Fruit fly (Drosophila melanogaster) whole organism, prepupa: ENCODE measurements around the gene CG15719.

ENCODE experiments used
- CG10631 ChIP-seq: fragments of 200-800 bp; sonication (Bioruptor generic); optimal IDR thresholded peaks from 2 replicates; lab custom pipeline; 2016; ENCODE audit warnings: missing biosample characterization, missing genetic modification characterization
- CG11294 ChIP-seq: fragments of 200-800 bp; sonication (Bioruptor generic); IDR thresholded peaks from 2 replicates; pipeline ENCODE4 v1.3.6; 2022; ENCODE audit warnings: missing biosample characterization, missing genetic modification characterization
- CG1621 ChIP-seq: fragments of 200-800 bp; sonication (Bioruptor generic); optimal IDR thresholded peaks from 3 replicates; lab custom pipeline; 2018; ENCODE audit warnings: missing biosample characterization, mild to moderate bottlenecking, missing genetic modification characterization
- CG16779 ChIP-seq: fragments of 200-800 bp; sonication (Bioruptor generic); optimal IDR thresholded peaks from 3 replicates; lab custom pipeline; 2017; ENCODE audit warnings: missing biosample characterization, mild to moderate bottlenecking, missing genetic modification characterization
- CG4318 ChIP-seq: fragments of 200-800 bp; sonication (Bioruptor generic); optimal IDR thresholded peaks from 3 replicates; lab custom pipeline; 2017; ENCODE audit warnings: missing biosample characterization, mild to moderate bottlenecking, missing genetic modification characterization
- CG7368 ChIP-seq: fragments of 200-800 bp; sonication (Bioruptor generic); optimal IDR thresholded peaks from 3 replicates; lab custom pipeline; 2016; ENCODE audit warnings: missing biosample characterization, missing genetic modification characterization
- CG9139 ChIP-seq: fragments of 200-800 bp; sonication (Bioruptor generic); optimal IDR thresholded peaks from 3 replicates; lab custom pipeline; 2017; ENCODE audit warnings: missing biosample characterization, mild to moderate bottlenecking, missing genetic modification characterization
- OdsH ChIP-seq: fragments of 200-800 bp; sonication (Bioruptor generic); optimal IDR thresholded peaks from 3 replicates; lab custom pipeline; 2016; ENCODE audit warnings: missing biosample characterization, missing genetic modification characterization
- Sox15 ChIP-seq: fragments of 200-800 bp; sonication (Bioruptor generic); optimal IDR thresholded peaks from 3 replicates; lab custom pipeline; 2016; ENCODE audit warnings: missing biosample characterization, missing genetic modification characterization
- cyc ChIP-seq: fragments of 200-800 bp; sonication (Bioruptor generic); optimal IDR thresholded peaks from 3 replicates; lab custom pipeline; 2016; ENCODE audit warnings: missing biosample characterization, missing genetic modification characterization

- TF ChIP-seq OdsH = no peak
- TF ChIP-seq cyc (GFP tag; lab: Kevin White, UChicago) = no peak
- TF ChIP-seq Sox15 (GFP tag; lab: Kevin White, UChicago) = no peak
- TF ChIP-seq CG16779 (tag; lab: Kevin White, UChicago) = no peak
- no peak for TF ChIP-seq CG7368
- TF ChIP-seq CG10631 (GFP tag; lab: Kevin White, UChicago) = no peak
- no peak for TF ChIP-seq CG4318 (GFP tag; lab: Kevin White, UChicago)
- TF ChIP-seq CG9139 = no peak
- no peak for TF ChIP-seq CG11294
- TF ChIP-seq CG1621 (tag; lab: Kevin White, UChicago) = no peak
Measured at dm6 chrX:12988025-12988801, 16.5 kb downstream of the CG15719 start, which contains the start of gene rsh.
